Fruit fly (Drosophila melanogaster): ENCODE measurements around the gene myd.

DNA sequence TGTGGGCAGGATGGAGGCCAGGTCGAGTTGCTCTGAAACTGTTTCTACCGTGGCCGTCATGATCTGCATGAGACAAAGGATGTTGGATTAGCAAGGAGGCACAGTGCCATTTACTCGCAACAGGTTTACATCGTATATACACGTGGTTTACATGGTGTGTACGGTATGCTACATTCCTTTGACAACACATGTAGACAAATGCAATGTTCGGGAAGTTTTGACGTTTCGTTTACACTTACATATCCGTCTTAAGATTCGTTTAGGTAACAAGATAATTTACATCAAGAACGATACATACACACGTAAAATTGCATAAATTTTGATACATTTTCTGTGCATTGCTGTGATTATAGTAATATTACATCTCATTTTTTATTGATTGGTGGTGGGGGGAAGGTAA, 58.5 kb downstream of the myd start:
- TF ChIP-seq rn (GFP tag; IDR thresholded peaks at IDR 0.05), result no peak
- no peak for TF ChIP-seq CG17806 (tag; optimal IDR thresholded peaks at IDR 0.05)
- TF ChIP-seq Ets98B (GFP tag; IDR thresholded peaks at IDR 0.05), result no peak
- TF ChIP-seq Snoo (tag; optimal IDR thresholded peaks at IDR 0.05), result no peak
- no peak for TF ChIP-seq CG10348 (GFP tag; IDR thresholded peaks at IDR 0.05)
- TF ChIP-seq EcR (GFP tag; optimal IDR thresholded peaks at IDR 0.05), result no peak
- TF ChIP-seq fd96Ca (GFP tag; IDR thresholded peaks at IDR 0.05), result no peak
- no peak for TF ChIP-seq CG8159 (tag; optimal IDR thresholded peaks at IDR 0.05)
- TF ChIP-seq CG4496 (GFP tag; IDR thresholded peaks at IDR 0.05), result no peak

Data from whole organism, pupa.